Fruit fly (Drosophila melanogaster): ENCODE data around the gene jagn.

jagn gene

DNA sequence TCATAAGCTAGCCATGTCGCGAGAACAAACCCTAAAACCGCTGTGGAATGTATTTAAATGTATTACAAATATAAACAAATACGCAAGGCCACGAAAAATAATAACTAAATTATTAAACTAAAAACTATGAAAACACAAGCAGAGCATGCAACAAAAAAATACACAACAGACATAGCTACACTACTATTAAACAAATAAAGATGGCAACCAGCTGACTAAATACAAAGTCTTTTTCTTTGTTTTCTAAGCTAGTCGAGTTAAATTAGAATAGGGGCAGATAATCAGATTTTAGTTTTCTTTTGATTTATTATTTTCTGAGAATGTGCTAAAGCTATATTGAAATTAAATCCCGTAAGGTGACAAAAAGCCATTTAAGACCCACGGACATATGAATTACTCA, 32.5 kb upstream of the jagn start:
- TF ChIP-seq CG5204 (GFP tag; optimal IDR thresholded peaks at IDR 0.05) = no peak
- TF ChIP-seq Hr96 (GFP tag; optimal IDR thresholded peaks at IDR 0.05) = no peak
- no peak for TF ChIP-seq ovo (GFP tag; optimal IDR thresholded peaks at IDR 0.05)
- TF ChIP-seq Mnt (GFP tag; optimal IDR thresholded peaks at IDR 0.05) = no peak
- TF ChIP-seq CG7101 (tag; optimal IDR thresholded peaks at IDR 0.05) = no peak
- no peak for TF ChIP-seq cic (GFP tag; optimal IDR thresholded peaks at IDR 0.05)
- no peak for TF ChIP-seq CG14711 (tag; optimal IDR thresholded peaks at IDR 0.05)
- TF ChIP-seq CG1620 (GFP tag; optimal IDR thresholded peaks at IDR 0.05) = no peak
- TF ChIP-seq CG11617 (GFP tag; optimal IDR thresholded peaks at IDR 0.05) = no peak
- no peak for TF ChIP-seq Crg-1 (GFP tag; optimal IDR thresholded peaks at IDR 0.05)
- TF ChIP-seq Clk (GFP tag; optimal IDR thresholded peaks at IDR 0.05) = no peak
- no peak for TF ChIP-seq pad (GFP tag; optimal IDR thresholded peaks at IDR 0.05)
- TF ChIP-seq CG33017 (tag; optimal IDR thresholded peaks at IDR 0.05) = no peak

DNA sequence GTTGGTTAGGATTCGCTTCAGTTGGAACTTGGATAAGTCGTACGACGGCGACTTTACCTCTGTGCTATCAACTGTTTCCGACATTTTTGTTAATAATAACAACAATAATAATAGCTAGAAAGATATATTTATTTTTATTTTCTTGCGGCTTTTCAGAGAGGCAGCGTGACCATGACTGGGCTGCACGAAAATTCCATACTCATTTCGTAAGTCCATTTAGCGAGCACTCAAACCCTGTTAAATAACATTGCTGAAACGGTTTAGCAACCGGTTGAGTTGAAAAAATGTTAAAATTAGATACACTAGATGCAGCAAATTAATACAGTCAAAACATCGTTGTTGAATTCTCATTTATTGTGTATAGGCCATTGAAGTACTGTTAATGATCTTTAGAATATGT, 24.5 kb upstream of the jagn start, which contains the start of gene Dcps:
Gene Dcps (minus strand): TSS at position 181 of the 400 bp plus-strand sequence.
- TF ChIP-seq kay (GFP tag; ENCODE audit: borderline replicate concordance) = peak; percentile 74
- no peak for TF ChIP-seq Hr96 (GFP tag; optimal IDR thresholded peaks at IDR 0.05)
- TF ChIP-seq CG33017 (tag; optimal IDR thresholded peaks at IDR 0.05) = no peak
- no peak for TF ChIP-seq tj (GFP tag; optimal IDR thresholded peaks at IDR 0.05)
- no peak for TF ChIP-seq CG7045 (GFP tag; optimal IDR thresholded peaks at IDR 0.05)
- TF ChIP-seq toe (GFP tag; optimal IDR thresholded peaks at IDR 0.05) = no peak
- TF ChIP-seq bab1 (GFP tag; optimal IDR thresholded peaks at IDR 0.05) = peak; percentile 32
- no peak for TF ChIP-seq CG12768 (GFP tag; optimal IDR thresholded peaks at IDR 0.05)
- no peak for TF ChIP-seq Clk (GFP tag; optimal IDR thresholded peaks at IDR 0.05)
- no peak for TF ChIP-seq CG11617 (GFP tag; optimal IDR thresholded peaks at IDR 0.05)
- TF ChIP-seq pad (GFP tag; optimal IDR thresholded peaks at IDR 0.05) = no peak
- TF ChIP-seq cic (GFP tag; optimal IDR thresholded peaks at IDR 0.05) = no peak

DNA sequence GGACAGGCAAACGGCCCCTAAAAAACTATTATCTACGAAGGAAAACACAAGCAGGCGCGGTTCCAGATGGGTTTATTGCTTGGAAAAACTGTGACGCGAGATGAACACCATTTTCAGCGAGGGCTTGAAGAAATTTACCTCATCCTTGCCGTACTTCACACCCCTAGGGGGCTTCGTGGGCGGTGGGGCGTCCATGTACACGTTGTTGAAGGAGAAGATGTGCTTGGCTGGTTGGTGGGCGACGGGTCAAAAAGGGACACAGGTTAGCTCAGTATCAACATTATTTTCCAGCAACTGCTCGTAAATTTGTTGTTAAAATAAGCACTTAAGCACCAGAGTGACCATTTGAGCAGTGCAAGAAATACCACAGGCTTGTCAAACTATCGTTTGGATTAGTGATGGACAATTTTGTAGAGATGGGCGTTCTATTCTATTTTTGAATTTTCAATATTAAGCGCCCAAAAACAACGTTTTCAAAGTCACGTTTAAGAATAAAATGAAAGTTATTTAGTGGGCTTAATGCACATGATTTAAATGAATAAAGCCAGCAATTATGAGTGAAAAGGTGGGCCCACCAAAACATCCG, 20.4 kb upstream of the jagn start, which contains the start of gene Sec8:
Gene Sec8 (minus strand): TSS at position 374 of the 586 bp plus-strand sequence.
- TF ChIP-seq CG12768 (GFP tag; optimal IDR thresholded peaks at IDR 0.05) (no peak), pad (GFP tag; optimal IDR thresholded peaks at IDR 0.05) (peak; percentile 2), CG11617 (GFP tag; optimal IDR thresholded peaks at IDR 0.05) (peak; percentile 8), Mnt (GFP tag; optimal IDR thresholded peaks at IDR 0.05) (peak; percentile 31), Hr96 (GFP tag; optimal IDR thresholded peaks at IDR 0.05) (peak; percentile 24), CG14711 (tag; optimal IDR thresholded peaks at IDR 0.05) (peak; percentile 25), Crg-1 (GFP tag; optimal IDR thresholded peaks at IDR 0.05) (peak; percentile 25), kay (GFP tag; ENCODE audit: borderline replicate concordance) (no peak), Clk (GFP tag; optimal IDR thresholded peaks at IDR 0.05) (no peak), toe (GFP tag; optimal IDR thresholded peaks at IDR 0.05) (no peak), CG7045 (GFP tag; optimal IDR thresholded peaks at IDR 0.05) (no peak), ovo (GFP tag; optimal IDR thresholded peaks at IDR 0.05) (no peak), tj (GFP tag; optimal IDR thresholded peaks at IDR 0.05) (no peak), CG5204 (GFP tag; optimal IDR thresholded peaks at IDR 0.05) (no peak), CG7101 (tag; optimal IDR thresholded peaks at IDR 0.05) (peak; percentile 45), CG1620 (GFP tag; optimal IDR thresholded peaks at IDR 0.05) (peak; percentile 30), bab1 (GFP tag; optimal IDR thresholded peaks at IDR 0.05) (peak; percentile 63), cic (GFP tag; optimal IDR thresholded peaks at IDR 0.05) (no peak), cnc (optimal IDR thresholded peaks at IDR 0.05) (no peak), CG33017 (tag; optimal IDR thresholded peaks at IDR 0.05) (peak; percentile 7)

DNA sequence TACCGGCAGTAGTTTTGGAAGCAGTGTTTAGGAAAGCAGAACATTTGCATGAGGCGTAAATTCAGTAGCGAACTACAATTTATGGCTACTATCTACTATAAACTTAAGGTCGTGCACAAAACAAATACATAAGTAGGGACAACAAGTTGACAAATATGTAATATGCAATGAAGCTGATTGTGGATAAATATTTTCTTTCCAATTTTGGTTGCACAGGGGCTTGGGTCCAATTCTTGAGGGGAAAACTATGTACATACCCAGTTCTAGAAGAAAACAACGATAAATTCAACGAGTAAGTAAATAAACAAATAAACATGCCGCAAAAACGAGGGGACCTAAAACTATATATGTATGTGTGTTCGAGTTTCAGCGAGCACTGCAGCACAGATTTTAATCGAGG, 18.1 kb upstream of the jagn start:
- TF ChIP-seq CG14711 (tag; optimal IDR thresholded peaks at IDR 0.05) (no peak), pad (GFP tag; optimal IDR thresholded peaks at IDR 0.05) (no peak), cnc (optimal IDR thresholded peaks at IDR 0.05) (no peak), Crg-1 (GFP tag; optimal IDR thresholded peaks at IDR 0.05) (no peak), CG7045 (GFP tag; optimal IDR thresholded peaks at IDR 0.05) (no peak), toe (GFP tag; optimal IDR thresholded peaks at IDR 0.05) (no peak), kay (GFP tag; ENCODE audit: borderline replicate concordance) (no peak), cic (GFP tag; optimal IDR thresholded peaks at IDR 0.05) (no peak), Mnt (GFP tag; optimal IDR thresholded peaks at IDR 0.05) (no peak), tj (GFP tag; optimal IDR thresholded peaks at IDR 0.05) (no peak), CG12768 (GFP tag; optimal IDR thresholded peaks at IDR 0.05) (peak; percentile 22), bab1 (GFP tag; optimal IDR thresholded peaks at IDR 0.05) (no peak), Hr96 (GFP tag; optimal IDR thresholded peaks at IDR 0.05) (no peak), CG7101 (tag; optimal IDR thresholded peaks at IDR 0.05) (peak; percentile 64)

DNA sequence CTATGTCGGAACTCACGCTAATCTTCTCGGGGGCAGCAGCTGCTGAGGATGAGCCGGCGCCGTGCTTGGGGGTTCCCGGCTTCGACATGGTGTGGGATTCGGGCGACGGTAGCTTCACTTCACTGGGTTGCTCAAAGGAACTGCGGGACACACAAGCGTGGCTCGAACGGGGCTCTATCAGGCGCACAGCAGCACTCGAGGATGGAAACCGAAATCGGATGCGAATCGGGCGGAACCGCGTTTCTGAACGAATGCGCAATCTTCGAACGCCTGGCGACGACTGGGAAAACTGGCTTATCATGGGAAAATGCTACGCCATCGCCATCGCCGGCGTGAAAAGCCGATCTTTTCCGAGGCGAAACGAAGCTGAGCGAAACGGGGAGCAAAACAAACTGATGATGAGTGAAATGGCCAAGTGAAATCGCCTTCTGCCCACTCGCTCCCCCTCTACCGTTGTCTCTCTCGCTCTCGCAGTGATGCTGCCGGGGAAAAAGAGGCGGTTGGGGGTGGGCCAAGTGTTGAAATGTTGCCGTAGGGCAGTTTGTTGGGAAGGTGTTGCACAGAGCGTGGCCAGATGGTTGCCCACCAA, 7.4 kb upstream of the jagn start:
- TF ChIP-seq bab1 (GFP tag; optimal IDR thresholded peaks at IDR 0.05) (no peak), CG14711 (tag; optimal IDR thresholded peaks at IDR 0.05) (no peak), cic (GFP tag; optimal IDR thresholded peaks at IDR 0.05) (no peak), pad (GFP tag; optimal IDR thresholded peaks at IDR 0.05) (no peak), CG12768 (GFP tag; optimal IDR thresholded peaks at IDR 0.05) (no peak), Crg-1 (GFP tag; optimal IDR thresholded peaks at IDR 0.05) (no peak), cnc (optimal IDR thresholded peaks at IDR 0.05) (no peak), tj (GFP tag; optimal IDR thresholded peaks at IDR 0.05) (no peak)

DNA sequence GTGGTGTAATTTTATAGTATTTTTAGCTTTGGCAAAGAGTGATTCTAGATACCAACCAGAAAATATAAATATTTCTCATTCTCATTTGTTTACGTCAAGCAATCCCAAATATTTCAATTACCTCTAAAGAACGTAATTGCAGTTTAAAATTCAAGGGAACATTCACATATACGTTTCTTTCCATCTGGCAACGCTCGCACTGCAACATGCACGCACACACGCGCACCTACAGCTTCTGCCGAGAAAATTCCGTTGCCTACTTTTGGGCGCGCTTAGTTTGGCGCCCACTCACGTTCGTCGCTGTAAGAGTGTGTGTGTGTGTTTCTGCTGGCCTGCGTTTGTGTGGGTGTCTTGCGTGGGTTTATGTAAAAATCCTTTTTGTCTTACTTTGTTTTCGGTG, 6.7 kb upstream of the jagn start:
- TF ChIP-seq CG12768 (GFP tag; optimal IDR thresholded peaks at IDR 0.05) (peak; percentile 25), CG14711 (tag; optimal IDR thresholded peaks at IDR 0.05) (no peak), CG5204 (GFP tag; optimal IDR thresholded peaks at IDR 0.05) (peak; percentile 28)

Data from whole organism, adult.